Fruit fly (Drosophila melanogaster): ENCODE results near the gene Frl.

The Frl gene

DNA sequence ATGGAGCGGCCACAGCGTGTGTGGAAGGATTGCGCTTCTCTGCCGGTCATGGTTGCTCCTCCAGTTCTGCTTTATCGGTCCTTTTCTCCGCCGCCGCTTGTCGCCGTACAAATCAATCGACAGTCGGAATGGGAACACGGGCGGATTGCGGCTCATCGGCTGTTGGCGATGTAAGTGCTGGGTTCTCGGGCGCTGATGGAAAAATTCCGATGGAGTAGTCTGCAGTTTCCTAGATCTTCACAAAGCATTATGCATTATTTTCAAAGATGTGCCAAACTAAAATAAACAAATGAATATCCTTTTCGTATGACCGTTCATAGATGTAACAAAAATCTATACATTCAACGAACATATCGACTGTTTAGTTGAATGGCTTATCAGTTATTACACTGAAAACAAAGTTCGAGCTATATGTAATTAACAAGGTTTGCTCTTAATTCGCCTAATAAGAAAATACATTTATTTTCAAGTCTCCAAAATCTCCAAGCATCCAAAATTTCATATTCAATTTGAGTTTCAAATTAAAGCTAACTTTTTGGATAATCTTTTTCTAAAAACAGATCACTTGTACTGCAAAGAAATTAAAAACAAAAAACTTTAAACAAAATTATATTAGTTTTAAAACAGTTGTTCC is 3.3 kb upstream of the Frl start, which contains the start of gene Neurl4 (continued):
- TF ChIP-seq CG1603 (tag; optimal IDR thresholded peaks at IDR 0.05) = no peak
- TF ChIP-seq CG9797 (GFP tag; optimal IDR thresholded peaks at IDR 0.05) = peak; percentile 19
- TF ChIP-seq so (GFP tag; IDR thresholded peaks at IDR 0.05) = 0 out of 3 replicates have a peak, but pooled peaks have one; percentile 8
- TF ChIP-seq bcd (GFP tag; optimal IDR thresholded peaks at IDR 0.05) = no peak
- no peak for TF ChIP-seq tio (GFP tag; optimal IDR thresholded peaks at IDR 0.05)
- TF ChIP-seq CG10321 (GFP tag; IDR thresholded peaks at IDR 0.05) = no peak
- TF ChIP-seq CG4404 (GFP tag; IDR thresholded peaks at IDR 0.05) = no peak
- TF ChIP-seq Rx (GFP tag; IDR thresholded peaks at IDR 0.05) = 0 out of 2 replicates have a peak, but pooled peaks have one; percentile 16
- peak; percentile 14 for TF ChIP-seq NC2α (GFP tag; optimal IDR thresholded peaks at IDR 0.05)
- TF ChIP-seq CG18764 (GFP tag; optimal IDR thresholded peaks at IDR 0.05) = no peak
- peak; percentile 46 for TF ChIP-seq Spps (tag; optimal IDR thresholded peaks at IDR 0.05)
- TF ChIP-seq CG8478 (optimal IDR thresholded peaks at IDR 0.05) = no peak
- peak; percentile 75 for TF ChIP-seq CG2712 (tag; optimal IDR thresholded peaks at IDR 0.05)
- 0 out of 2 replicates have a peak, but pooled peaks have one; percentile 4 for TF ChIP-seq NFAT (GFP tag; IDR thresholded peaks at IDR 0.05)
- no peak for TF ChIP-seq dan (GFP tag; IDR thresholded peaks at IDR 0.05)
- no peak for TF ChIP-seq unc-4 (GFP tag; IDR thresholded peaks at IDR 0.05; ENCODE audit: partially characterized antibody)
- TF ChIP-seq ttk (GFP tag; IDR thresholded peaks at IDR 0.05) = peak; percentile 68
- TF ChIP-seq pb (GFP tag; optimal IDR thresholded peaks at IDR 0.05) = no peak
- peak; percentile 70 for TF ChIP-seq lmd (GFP tag; IDR thresholded peaks at IDR 0.05)
- peak; percentile 76 for TF ChIP-seq vvl (GFP tag; IDR thresholded peaks at IDR 0.05)
- TF ChIP-seq CG13624 (GFP tag; optimal IDR thresholded peaks at IDR 0.05) = peak; percentile 69
- TF ChIP-seq CG12299 (tag; optimal IDR thresholded peaks at IDR 0.05) = peak; percentile 1
- no peak for TF ChIP-seq CG6683 (GFP tag; optimal IDR thresholded peaks at IDR 0.05)
- TF ChIP-seq Jarid2 (GFP tag; optimal IDR thresholded peaks at IDR 0.05) = no peak
- no peak for TF ChIP-seq lbe (GFP tag; optimal IDR thresholded peaks at IDR 0.05)
- TF ChIP-seq jumu (GFP tag; optimal IDR thresholded peaks at IDR 0.05) = peak; percentile 55
- TF ChIP-seq Gug (GFP tag; IDR thresholded peaks at IDR 0.05) = peak; percentile 46; the same call in 1 of the 4 replicates
- TF ChIP-seq Ravus (GFP tag; IDR thresholded peaks at IDR 0.05) = no peak; the same call in 1 of the 2 replicates
- peak; percentile 66 for TF ChIP-seq fu2 (GFP tag; optimal IDR thresholded peaks at IDR 0.05)
- TF ChIP-seq lilli (GFP tag; optimal IDR thresholded peaks at IDR 0.05) = peak; percentile 65
- no peak for TF ChIP-seq rib (GFP tag; IDR thresholded peaks at IDR 0.05)
- TF ChIP-seq ci (GFP tag; IDR thresholded peaks at IDR 0.05) = peak; percentile 91
- TF ChIP-seq zfh1 (GFP tag; IDR thresholded peaks at IDR 0.05) = peak; percentile 53; the same call in 1 of the 3 replicates
- TF ChIP-seq gsb (GFP tag; IDR thresholded peaks at IDR 0.05) = no peak
- TF ChIP-seq CG5180 (GFP tag; optimal IDR thresholded peaks at IDR 0.05) = no peak
- TF ChIP-seq H2.0 (GFP tag; IDR thresholded peaks at IDR 0.05) = peak; percentile 83
- no peak for TF ChIP-seq z (GFP tag; IDR thresholded peaks at IDR 0.05)
- TF ChIP-seq otp (GFP tag; IDR thresholded peaks at IDR 0.05) = peak; percentile 61; the same call in 2 of the 3 replicates
- peak; percentile 48 for TF ChIP-seq E2f1 (GFP tag; IDR thresholded peaks at IDR 0.05)
- TF ChIP-seq psq (GFP tag; optimal IDR thresholded peaks at IDR 0.05) = peak; percentile 34
- no peak for TF ChIP-seq h (optimal IDR thresholded peaks at IDR 0.05)
- TF ChIP-seq Atf3 (GFP tag; optimal IDR thresholded peaks at IDR 0.05) = peak; percentile 69
- peak; percentile 63 for TF ChIP-seq Elba2 (GFP tag; optimal IDR thresholded peaks at IDR 0.05)
- TF ChIP-seq CG34422 (GFP tag; IDR thresholded peaks at IDR 0.05) = no peak
- TF ChIP-seq CG6254 (GFP tag; optimal IDR thresholded peaks at IDR 0.05) = peak; percentile 29
- TF ChIP-seq CG34224 (GFP tag; IDR thresholded peaks at IDR 0.05; ENCODE audit: partially characterized antibody) = no peak
- peak; percentile 2 for TF ChIP-seq kay (GFP tag; optimal IDR thresholded peaks at IDR 0.05)
- TF ChIP-seq Hr39 (optimal IDR thresholded peaks at IDR 0.05) = no peak
- TF ChIP-seq NC2β (GFP tag; optimal IDR thresholded peaks at IDR 0.05) = peak; percentile 62
- no peak for TF ChIP-seq CG1832 (GFP tag; optimal IDR thresholded peaks at IDR 0.05)
- 0 out of 3 replicates have a peak, but pooled peaks have one; percentile 39 for TF ChIP-seq ken (GFP tag; IDR thresholded peaks at IDR 0.05)
- TF ChIP-seq bab2 (GFP tag; optimal IDR thresholded peaks at IDR 0.05) = peak; percentile 74
